Worm (Caenorhabditis elegans): ENCODE results near the gene F13A2.1.

ce11 chrV:4428202-4428601 lies 46.0 kb upstream of the F13A2.1 start, which contains the start of gene Y47D7A.11:
- TF ChIP-seq madf-3 (GFP tag; IDR thresholded peaks at IDR 0.05) (no peak), Y67H2A.10 (GFP tag; conservative IDR thresholded peaks at IDR 0.05) (no peak), ceh-100 (GFP tag; IDR thresholded peaks at IDR 0.05) (no peak), F49E8.2 (tag; optimal IDR thresholded peaks at IDR 0.05; ENCODE audit: insufficient read depth) (no peak)

All from whole organism, young adult.